Worm (Caenorhabditis elegans): ENCODE data around the gene F15H10.7.

- TF ChIP-seq nhr-23 (tag; optimal IDR thresholded peaks at IDR 0.05) (no peak), ama-1 (optimal IDR thresholded peaks at IDR 0.05) (no peak), ceh-9 (tag; optimal IDR thresholded peaks at IDR 0.05) (no peak), lin-15B (tag; optimal IDR thresholded peaks at IDR 0.05) (no peak), unc-62 (GFP tag; optimal IDR thresholded peaks at IDR 0.05) (no peak), aly-2 (tag; optimal IDR thresholded peaks at IDR 0.05) (no peak), nhr-76 (tag; optimal IDR thresholded peaks at IDR 0.05) (no peak), nhr-28 (tag; optimal IDR thresholded peaks at IDR 0.05) (no peak), elt-2 (tag; optimal IDR thresholded peaks at IDR 0.05) (peak; percentile 84)
These were observed 35.0 kb downstream of the F15H10.7 start for ce11 chrV:10371177-10371576.
